Worm (Caenorhabditis elegans) whole organism, young adult: Measurements from ENCODE around the gene myo-3.

Experiments used
- B0336.3 ChIP-seq: fragments of 200-800 bp; sonication (Bioruptor generic); IDR thresholded peaks from 2 replicates; pipeline ENCODE4 v1.3.6; 2022; ENCODE audit warnings: missing genetic modification characterization, missing compliant biosample characterization
- C06A6.2 ChIP-seq: fragments of 200-800 bp; sonication (Bioruptor generic); conservative IDR thresholded peaks from 2 replicates; pipeline ENCODE4 v1.3.6; 2022; ENCODE audit warnings: missing genetic modification characterization, missing compliant biosample characterization
- D2030.7 ChIP-seq: fragments of 200-800 bp; sonication (Bioruptor generic); IDR thresholded peaks from 2 replicates; pipeline ENCODE4 v1.3.6; 2022; ENCODE audit warnings: missing genetic modification reagents, missing genetic modification characterization, missing compliant biosample characterization
- F33H1.4 ChIP-seq: fragments of 200-800 bp; sonication (Bioruptor generic); IDR thresholded peaks from 2 replicates; pipeline ENCODE4 v1.3.6; 2022; ENCODE audit warnings: missing genetic modification reagents, missing genetic modification characterization, missing compliant biosample characterization
- F57C9.4 ChIP-seq: sonication (generic microtip); optimal IDR thresholded peaks from 2 replicates; lab custom pipeline; 2017; ENCODE audit warnings: mild to moderate bottlenecking, missing genetic modification characterization, missing compliant biosample characterization
- K11D2.4 ChIP-seq: fragments of 200-800 bp; sonication (Bioruptor generic); IDR thresholded peaks from 2 replicates; pipeline ENCODE4 v1.3.6; 2022; ENCODE audit warnings: missing genetic modification reagents, missing genetic modification characterization, missing compliant biosample characterization
- K12H6.12 ChIP-seq: fragments of 200-800 bp; sonication (Bioruptor generic); optimal IDR thresholded peaks from 2 replicates; lab custom pipeline; 2018; ENCODE audit warnings: mild to moderate bottlenecking, missing genetic modification characterization, missing compliant biosample characterization
- Y53F4B.3 ChIP-seq: fragments of 200-800 bp; sonication (Bioruptor generic); IDR thresholded peaks from 2 replicates; pipeline ENCODE4 v1.3.6; 2022; ENCODE audit warnings: missing genetic modification reagents, missing genetic modification characterization, missing compliant biosample characterization
- Y53G8AR.9 ChIP-seq: fragments of 200-800 bp; sonication (Bioruptor generic); conservative IDR thresholded peaks from 2 replicates; pipeline ENCODE4 v1.3.6; 2022; ENCODE audit warnings: missing genetic modification reagents, missing genetic modification characterization, missing compliant biosample characterization
- aptf-2 ChIP-seq: fragments of 200-800 bp; sonication (Bioruptor generic); conservative IDR thresholded peaks from 2 replicates; pipeline ENCODE4 v1.3.6; 2022; ENCODE audit warnings: missing genetic modification reagents, missing genetic modification characterization, missing compliant biosample characterization
- aptf-3 ChIP-seq: fragments of 200-800 bp; sonication (Bioruptor generic); IDR thresholded peaks from 2 replicates; pipeline ENCODE4 v1.3.6; 2022; ENCODE audit warnings: missing genetic modification characterization, missing compliant biosample characterization
- atf-7 ChIP-seq: sonication (generic microtip); optimal IDR thresholded peaks from 2 replicates; lab custom pipeline; 2017; ENCODE audit warnings: mild to moderate bottlenecking, missing genetic modification characterization, missing compliant biosample characterization
- attf-3 ChIP-seq: fragments of 200-800 bp; sonication (Bioruptor generic); conservative IDR thresholded peaks from 2 replicates; pipeline ENCODE4 v1.3.6; 2022; ENCODE audit warnings: missing genetic modification reagents, missing genetic modification characterization, missing compliant biosample characterization
- attf-5 ChIP-seq: fragments of 200-800 bp; sonication (Bioruptor generic); optimal IDR thresholded peaks from 2 replicates; lab custom pipeline; 2018; ENCODE audit warnings: mild to moderate bottlenecking, missing genetic modification characterization, missing compliant biosample characterization
- bed-1 ChIP-seq: fragments of 200-800 bp; sonication (Bioruptor generic); IDR thresholded peaks from 2 replicates; pipeline ENCODE4 v1.3.6; 2022; ENCODE audit warnings: missing genetic modification reagents, missing genetic modification characterization, missing compliant biosample characterization
- ceh-58 ChIP-seq: fragments of 200-800 bp; sonication (Bioruptor generic); IDR thresholded peaks from 2 replicates; pipeline ENCODE4 v1.3.6; 2022; ENCODE audit warnings: missing genetic modification characterization, missing compliant biosample characterization
- ceh-79 ChIP-seq: sonication (generic microtip); optimal IDR thresholded peaks from 2 replicates; lab custom pipeline; 2017; ENCODE audit warnings: mild to moderate bottlenecking, missing genetic modification characterization, missing compliant biosample characterization
- die-1 ChIP-seq: sonication (generic microtip); optimal IDR thresholded peaks from 2 replicates; lab custom pipeline; 2016; ENCODE audit warnings: missing genotype, mild to moderate bottlenecking, missing genetic modification characterization, missing compliant biosample characterization
- fkh-3 ChIP-seq: sonication (generic microtip); optimal IDR thresholded peaks from 2 replicates; lab custom pipeline; 2016; ENCODE audit warnings: mild to moderate bottlenecking, missing genetic modification characterization, missing compliant biosample characterization
- gei-17 ChIP-seq: fragments of 200-800 bp; sonication (Bioruptor generic); optimal IDR thresholded peaks from 2 replicates; lab custom pipeline; 2018; ENCODE audit warnings: mild to moderate bottlenecking, missing genetic modification characterization, missing compliant biosample characterization
- him-1 ChIP-seq: sonication (generic microtip); optimal IDR thresholded peaks from 2 replicates; lab custom pipeline; 2016; ENCODE audit warnings: missing genotype, missing genetic modification reagents, missing genetic modification characterization, missing compliant biosample characterization
- hlh-26 ChIP-seq: fragments of 200-800 bp; sonication (Bioruptor generic); conservative IDR thresholded peaks from 2 replicates; pipeline ENCODE4 v1.3.6; 2022; ENCODE audit warnings: missing genetic modification reagents, missing genetic modification characterization, missing compliant biosample characterization
- hmg-1.2 ChIP-seq: fragments of 200-800 bp; sonication (Bioruptor generic); IDR thresholded peaks from 2 replicates; pipeline ENCODE4 v1.3.6; 2022; ENCODE audit warnings: missing genetic modification reagents, missing genetic modification characterization, missing compliant biosample characterization
- hmg-20 ChIP-seq: fragments of 200-800 bp; sonication (Bioruptor generic); IDR thresholded peaks from 2 replicates; pipeline ENCODE4 v1.3.6; 2022; ENCODE audit warnings: missing genetic modification reagents, missing genetic modification characterization, missing compliant biosample characterization
- mel-28 ChIP-seq: sonication (generic microtip); optimal IDR thresholded peaks from 2 replicates; lab custom pipeline; 2016; ENCODE audit warnings: borderline replicate concordance, mild to moderate bottlenecking, missing genetic modification characterization, missing compliant biosample characterization
- nfya-1 ChIP-seq: sonication (generic microtip); optimal IDR thresholded peaks from 2 replicates; lab custom pipeline; 2017; ENCODE audit warnings: antibody characterized with exemption, missing compliant biosample characterization, missing genetic modification characterization, borderline replicate concordance; ENCODE audit not compliant: insufficient read depth
- nfya-2 ChIP-seq: fragments of 200-800 bp; sonication (Bioruptor generic); IDR thresholded peaks from 2 replicates; pipeline ENCODE4 v1.3.6; 2022; ENCODE audit warnings: missing genetic modification reagents, missing genetic modification characterization, missing compliant biosample characterization
- nhr-27 ChIP-seq: fragments of 200-800 bp; sonication (Bioruptor generic); optimal IDR thresholded peaks from 2 replicates; lab custom pipeline; 2018; ENCODE audit warnings: mild to moderate bottlenecking, missing genetic modification characterization, moderate library complexity, missing compliant biosample characterization
- pha-4 ChIP-seq: fragments of 150-350 bp; sonication (generic microtip); optimal IDR thresholded peaks from 2 replicates; lab custom pipeline; 2014; ENCODE audit warnings: missing biosample characterization, missing genetic modification reagents, missing genetic modification characterization
- rec-8 ChIP-seq, 2 experiments: sonication (generic microtip); optimal IDR thresholded peaks; 2 replicates each; lab custom pipeline; 2016; ENCODE audit warnings: mild to moderate bottlenecking in 2 of 2, missing genetic modification characterization in 2 of 2, missing genetic modification reagents in 2 of 2, missing genotype in 2 of 2, missing biosample characterization in 1 of 2, missing compliant biosample characterization in 1 of 2, moderate library complexity in 1 of 2
- sea-2 ChIP-seq: fragments of 200-800 bp; sonication (Bioruptor generic); IDR thresholded peaks from 2 replicates; pipeline ENCODE4 v1.3.6; 2022; ENCODE audit warnings: missing genetic modification characterization, missing compliant biosample characterization
- somi-1 ChIP-seq: fragments of 200-800 bp; sonication (Bioruptor generic); optimal IDR thresholded peaks from 2 replicates; lab custom pipeline; 2018; ENCODE audit warnings: mild to moderate bottlenecking, missing genetic modification characterization, missing compliant biosample characterization
- unc-62 ChIP-seq: fragments of 150-350 bp; optimal IDR thresholded peaks from 2 replicates; lab custom pipeline; 2014; ENCODE audit warnings: missing biosample characterization, missing genetic modification reagents, missing genetic modification characterization
- zfh-2 ChIP-seq: fragments of 200-800 bp; sonication (Bioruptor generic); conservative IDR thresholded peaks from 2 replicates; pipeline ENCODE4 v1.3.6; 2022; ENCODE audit warnings: missing genetic modification reagents, missing genetic modification characterization, missing compliant biosample characterization
- ztf-25 ChIP-seq: fragments of 200-800 bp; sonication (Bioruptor generic); IDR thresholded peaks from 2 replicates; pipeline ENCODE4 v1.3.6; 2022; ENCODE audit warnings: missing genetic modification reagents, missing genetic modification characterization, missing compliant biosample characterization
- ztf-28 ChIP-seq: fragments of 200-800 bp; sonication (Bioruptor generic); IDR thresholded peaks from 2 replicates; pipeline ENCODE4 v1.3.6; 2022; ENCODE audit warnings: missing genetic modification reagents, missing genetic modification characterization, missing compliant biosample characterization

The myo-3 gene

ce11 chrV:12234293-12235004 is at the start of gene myo-3:
Gene myo-3 (minus strand): TSS chrV:12234343.
- TF ChIP-seq ztf-28 (GFP tag; lab: Robert Waterston, UW) (no peak), K12H6.12 (no peak), C06A6.2 (no peak), ceh-58 (GFP tag; lab: Robert Waterston, UW) (no peak), atf-7 (no peak), Y53F4B.3 (no peak), unc-62 (GFP tag; lab: Kevin White, UChicago) (no peak), hmg-20 (GFP tag; lab: Robert Waterston, UW) (no peak), mel-28 (tag; lab: Kevin White, UChicago) (no peak), zfh-2 (GFP tag; lab: Robert Waterston, UW) (no peak), ztf-25 (GFP tag; lab: Robert Waterston, UW) (no peak), attf-3 (GFP tag; lab: Robert Waterston, UW) (no peak), attf-5 (GFP tag; lab: Kevin White, UChicago) (no peak), hlh-26 (GFP tag; lab: Robert Waterston, UW) (no peak), fkh-3 (tag; lab: Kevin White, UChicago) (no peak), B0336.3 (no peak), K11D2.4 (GFP tag; lab: Robert Waterston, UW) (no peak)

- TF ChIP-seq attf-3 (GFP tag; lab: Robert Waterston, UW) (no peak), him-1 (no peak), D2030.7 (GFP tag; lab: Robert Waterston, UW) (no peak), nhr-27 (no peak), ceh-79 (tag; lab: Kevin White, UChicago) (no peak), nfya-2 (GFP tag; lab: Robert Waterston, UW) (no peak)
Observed at ce11 chrV:12283187-12283586, 49.0 kb upstream of the myo-3 start, which contains the start of gene F55C5.10. Gene F55C5.10 (plus strand): TSS chrV:12283487.

- TF ChIP-seq F33H1.4 (GFP tag; lab: Robert Waterston, UW) (no peak), bed-1 (no peak), K11D2.4 (GFP tag; lab: Robert Waterston, UW) (no peak), pha-4 (tag; lab: Kevin White, UChicago) (no peak), C06A6.2 (no peak), hlh-26 (GFP tag; lab: Robert Waterston, UW) (no peak), hmg-20 (GFP tag; lab: Robert Waterston, UW) (no peak), hmg-1.2 (GFP tag; lab: Robert Waterston, UW) (no peak), rec-8 (tag; optimal IDR thresholded peaks at IDR 0.05; lab: Kevin White, UChicago) (no peak), aptf-3 (GFP tag; lab: Robert Waterston, UW) (no peak), aptf-2 (no peak), sea-2 (GFP tag; lab: Robert Waterston, UW) (no peak), die-1 (tag; lab: Kevin White, UChicago) (no peak), Y53G8AR.9 (GFP tag; lab: Robert Waterston, UW) (no peak), F57C9.4 (no peak), gei-17 (GFP tag; lab: Kevin White, UChicago) (no peak), mel-28 (tag; lab: Kevin White, UChicago) (no peak), somi-1 (GFP tag; lab: Kevin White, UChicago) (no peak), nfya-1 (tag; lab: Kevin White, UChicago) (no peak)
- TF ChIP-seq, all 124 proteins: peak for 0
Observed at ce11 chrV:12281508-12281907, 47.4 kb upstream of the myo-3 start.
